Worm (Caenorhabditis elegans): ENCODE results near the gene R05G6.3.
A peak's percentile ranks its signal among the peaks of the same experiment; 100 is the strongest.

Gene R05G6.3

ce11 chrIV:7503322-7503721 is 13.0 kb upstream of the R05G6.3 start, which contains the start of gene glt-6:
Gene glt-6 (plus strand): TSS chrIV:7503622.
- TF ChIP-seq cog-1 (tag; optimal IDR thresholded peaks at IDR 0.05) = no peak
- TF ChIP-seq ztf-29 (GFP tag; IDR thresholded peaks at IDR 0.05) = no peak
- TF ChIP-seq T22C8.4 (GFP tag; IDR thresholded peaks at IDR 0.05) = no peak
- no peak for TF ChIP-seq klf-2 (GFP tag; conservative IDR thresholded peaks at IDR 0.05)
- TF ChIP-seq tab-1 (GFP tag; IDR thresholded peaks at IDR 0.05) = no peak
- TF ChIP-seq flt-1 (GFP tag; IDR thresholded peaks at IDR 0.05) = no peak
- no peak for TF ChIP-seq ref-1 (GFP tag; conservative IDR thresholded peaks at IDR 0.05)

ce11 chrIV:7505866-7506488 is 10.4 kb upstream of the R05G6.3 start:
- TF ChIP-seq cog-1 (tag; optimal IDR thresholded peaks at IDR 0.05) (no peak), flt-1 (GFP tag; IDR thresholded peaks at IDR 0.05) (no peak), klf-2 (GFP tag; conservative IDR thresholded peaks at IDR 0.05) (no peak), T22C8.4 (GFP tag; IDR thresholded peaks at IDR 0.05) (no peak), ztf-29 (GFP tag; IDR thresholded peaks at IDR 0.05) (no peak), ztf-23 (GFP tag; IDR thresholded peaks at IDR 0.05) (no peak), med-1 (GFP tag; optimal IDR thresholded peaks at IDR 0.05; ENCODE audit: insufficient read depth) (no peak), ref-1 (GFP tag; conservative IDR thresholded peaks at IDR 0.05) (no peak), tab-1 (GFP tag; IDR thresholded peaks at IDR 0.05) (no peak)

- no peak for TF ChIP-seq ztf-23 (GFP tag; IDR thresholded peaks at IDR 0.05)
- TF ChIP-seq klf-2 (GFP tag; conservative IDR thresholded peaks at IDR 0.05) = no peak
- TF ChIP-seq cog-1 (tag; optimal IDR thresholded peaks at IDR 0.05) = no peak
- no peak for TF ChIP-seq ztf-29 (GFP tag; IDR thresholded peaks at IDR 0.05)
- TF ChIP-seq T22C8.4 (GFP tag; IDR thresholded peaks at IDR 0.05) = no peak
- TF ChIP-seq med-1 (GFP tag; optimal IDR thresholded peaks at IDR 0.05; ENCODE audit: insufficient read depth) = no peak
These were observed 9.6 kb upstream of the R05G6.3 start for ce11 chrIV:7506711-7507110.

ce11 chrIV:7507305-7507704 is 9.0 kb upstream of the R05G6.3 start:
- TF ChIP-seq flt-1 (GFP tag; IDR thresholded peaks at IDR 0.05) (no peak), med-1 (GFP tag; optimal IDR thresholded peaks at IDR 0.05; ENCODE audit: insufficient read depth) (no peak), ref-1 (GFP tag; conservative IDR thresholded peaks at IDR 0.05) (no peak), cog-1 (tag; optimal IDR thresholded peaks at IDR 0.05) (no peak), klf-2 (GFP tag; conservative IDR thresholded peaks at IDR 0.05) (no peak), T22C8.4 (GFP tag; IDR thresholded peaks at IDR 0.05) (no peak), ztf-23 (GFP tag; IDR thresholded peaks at IDR 0.05) (no peak), tab-1 (GFP tag; IDR thresholded peaks at IDR 0.05) (no peak), ztf-29 (GFP tag; IDR thresholded peaks at IDR 0.05) (no peak)

DNA sequence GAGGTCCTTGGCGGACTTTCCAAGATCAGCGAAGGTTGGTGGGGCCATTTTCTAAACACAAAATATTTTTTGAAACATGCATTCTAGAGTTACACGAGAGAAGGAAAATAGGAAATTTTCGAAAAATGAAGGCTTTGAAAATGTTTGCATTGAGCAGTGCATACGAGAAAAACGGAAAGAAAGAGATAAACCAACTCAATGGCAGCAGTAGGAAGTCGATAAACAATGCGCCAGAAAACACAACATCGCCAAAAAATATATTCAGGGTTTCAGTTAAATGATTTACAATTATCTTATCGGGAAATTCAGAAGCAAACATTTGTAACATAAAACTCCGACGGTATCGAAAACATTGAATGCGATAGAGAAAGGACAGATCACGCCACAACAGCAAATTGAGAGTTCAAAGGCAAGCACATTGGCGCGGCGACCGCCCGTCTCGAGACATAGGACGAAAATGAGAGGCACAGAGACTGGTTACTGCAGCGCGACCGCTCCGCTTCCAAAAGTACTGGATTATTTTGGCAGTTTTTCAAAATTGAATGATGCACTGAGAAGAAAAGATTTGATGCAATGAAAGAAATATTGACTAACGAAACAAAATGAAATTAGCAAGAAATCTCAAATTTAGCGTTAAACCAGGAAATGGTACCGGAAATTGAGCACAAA is 8.4 kb upstream of the R05G6.3 start, which contains the start of the genes vdac-1 and R05G6.5:
Gene vdac-1, minus strand, starts transcription at position 51 of the 669 bp plus-strand sequence.
Gene R05G6.5, plus strand, starts transcription at position 527 of the 669 bp plus-strand sequence.
- TF ChIP-seq ztf-29 (GFP tag; IDR thresholded peaks at IDR 0.05) (no peak), flt-1 (GFP tag; IDR thresholded peaks at IDR 0.05) (0 out of 2 replicates have a peak, but pooled peaks have one; percentile 54), klf-2 (GFP tag; conservative IDR thresholded peaks at IDR 0.05) (no peak), cog-1 (tag; optimal IDR thresholded peaks at IDR 0.05) (no peak), med-1 (GFP tag; optimal IDR thresholded peaks at IDR 0.05; ENCODE audit: insufficient read depth) (no peak)

- TF ChIP-seq ztf-29 (GFP tag; IDR thresholded peaks at IDR 0.05) (no peak), tab-1 (GFP tag; IDR thresholded peaks at IDR 0.05) (no peak), klf-2 (GFP tag; conservative IDR thresholded peaks at IDR 0.05) (no peak), ref-1 (GFP tag; conservative IDR thresholded peaks at IDR 0.05) (no peak), ztf-23 (GFP tag; IDR thresholded peaks at IDR 0.05) (no peak), med-1 (GFP tag; optimal IDR thresholded peaks at IDR 0.05; ENCODE audit: insufficient read depth) (no peak), flt-1 (GFP tag; IDR thresholded peaks at IDR 0.05) (no peak), cog-1 (tag; optimal IDR thresholded peaks at IDR 0.05) (no peak), T22C8.4 (GFP tag; IDR thresholded peaks at IDR 0.05) (no peak)
These were observed 7.5 kb upstream of the R05G6.3 start for ce11 chrIV:7508850-7509249.

- no peak for TF ChIP-seq flt-1 (GFP tag; IDR thresholded peaks at IDR 0.05)
- TF ChIP-seq ztf-23 (GFP tag; IDR thresholded peaks at IDR 0.05) = no peak
- TF ChIP-seq cog-1 (tag; optimal IDR thresholded peaks at IDR 0.05) = no peak
- no peak for TF ChIP-seq ztf-29 (GFP tag; IDR thresholded peaks at IDR 0.05)
- TF ChIP-seq med-1 (GFP tag; optimal IDR thresholded peaks at IDR 0.05; ENCODE audit: insufficient read depth) = no peak
- no peak for TF ChIP-seq T22C8.4 (GFP tag; IDR thresholded peaks at IDR 0.05)
- TF ChIP-seq klf-2 (GFP tag; conservative IDR thresholded peaks at IDR 0.05) = no peak
- TF ChIP-seq tab-1 (GFP tag; IDR thresholded peaks at IDR 0.05) = no peak
- TF ChIP-seq ref-1 (GFP tag; conservative IDR thresholded peaks at IDR 0.05) = no peak
These were observed 5.5 kb upstream of the R05G6.3 start for ce11 chrIV:7510829-7511228.

- TF ChIP-seq flt-1 (GFP tag; IDR thresholded peaks at IDR 0.05) (no peak), ref-1 (GFP tag; conservative IDR thresholded peaks at IDR 0.05) (no peak), cog-1 (tag; optimal IDR thresholded peaks at IDR 0.05) (no peak), T22C8.4 (GFP tag; IDR thresholded peaks at IDR 0.05) (no peak), med-1 (GFP tag; optimal IDR thresholded peaks at IDR 0.05; ENCODE audit: insufficient read depth) (no peak), tab-1 (GFP tag; IDR thresholded peaks at IDR 0.05) (no peak), klf-2 (GFP tag; conservative IDR thresholded peaks at IDR 0.05) (no peak), ztf-29 (GFP tag; IDR thresholded peaks at IDR 0.05) (no peak), ztf-23 (GFP tag; IDR thresholded peaks at IDR 0.05) (no peak)
These were observed 3.6 kb upstream of the R05G6.3 start, which contains the start of the genes plc-4 and R05G6.4 for ce11 chrIV:7512617-7513233. Gene plc-4 (minus strand): TSS chrIV:7512667. Gene R05G6.4 (plus strand): TSS chrIV:7513233.

- TF ChIP-seq T22C8.4 (GFP tag; IDR thresholded peaks at IDR 0.05) = no peak
- no peak for TF ChIP-seq med-1 (GFP tag; optimal IDR thresholded peaks at IDR 0.05; ENCODE audit: insufficient read depth)
- TF ChIP-seq klf-2 (GFP tag; conservative IDR thresholded peaks at IDR 0.05) = no peak
- no peak for TF ChIP-seq ztf-29 (GFP tag; IDR thresholded peaks at IDR 0.05)
- TF ChIP-seq ref-1 (GFP tag; conservative IDR thresholded peaks at IDR 0.05) = no peak
- TF ChIP-seq flt-1 (GFP tag; IDR thresholded peaks at IDR 0.05) = no peak
These were observed 3.9 kb downstream of the R05G6.3 start for ce11 chrIV:7520258-7520657.

Data from whole organism, midembryonic.